Worm (Caenorhabditis elegans) whole organism, young adult: Measurements from ENCODE around the gene nstp-2.

Experiments used
- B0261.1 ChIP-seq: sonication (generic microtip); optimal IDR thresholded peaks from 2 replicates; lab custom pipeline; 2016; ENCODE audit warnings: mild to moderate bottlenecking, missing genetic modification characterization, moderate library complexity, missing compliant biosample characterization
- Y67H2A.10 ChIP-seq: fragments of 200-800 bp; sonication (Bioruptor generic); conservative IDR thresholded peaks from 2 replicates; pipeline ENCODE4 v1.3.6; 2022; ENCODE audit warnings: missing genetic modification reagents, missing genetic modification characterization, missing compliant biosample characterization
- akir-1 ChIP-seq: fragments of 200-800 bp; sonication (Bioruptor generic); optimal IDR thresholded peaks from 2 replicates; lab custom pipeline; 2018; ENCODE audit warnings: mild to moderate bottlenecking, missing genetic modification characterization, moderate library complexity, missing compliant biosample characterization
- ama-1 ChIP-seq, 3 experiments: fragments of 150-350 bp in 1 of 3; sonication (generic microtip) in 2 of 3; optimal IDR thresholded peaks; 2 replicates each; lab custom pipeline; 2014 to 2018; ENCODE audit warnings: missing biosample characterization in 2 of 3, missing genetic modification characterization in 2 of 3, missing genetic modification reagents in 2 of 3
- atf-7 ChIP-seq: sonication (generic microtip); optimal IDR thresholded peaks from 2 replicates; lab custom pipeline; 2017; ENCODE audit warnings: mild to moderate bottlenecking, missing genetic modification characterization, missing compliant biosample characterization
- efl-1 ChIP-seq: fragments of 150-350 bp; optimal IDR thresholded peaks from 2 replicates; lab custom pipeline; 2014; ENCODE audit warnings: missing biosample characterization, missing genetic modification reagents, missing genetic modification characterization
- lsl-1 ChIP-seq: fragments of 200-800 bp; sonication (Bioruptor generic); optimal IDR thresholded peaks from 2 replicates; lab custom pipeline; 2018; ENCODE audit warnings: mild to moderate bottlenecking, missing genetic modification characterization, moderate library complexity, missing compliant biosample characterization
- madf-3 ChIP-seq: fragments of 200-800 bp; sonication (Bioruptor generic); IDR thresholded peaks from 2 replicates; pipeline ENCODE4 v1.3.6; 2022; ENCODE audit warnings: missing genetic modification reagents, missing genetic modification characterization, missing compliant biosample characterization
- tbp1 ChIP-seq: fragments of 200-800 bp; sonication (Bioruptor generic); optimal IDR thresholded peaks from 2 replicates; lab custom pipeline; 2018; ENCODE audit warnings: mild to moderate bottlenecking, missing genetic modification characterization, missing compliant biosample characterization
- xnd-1 ChIP-seq: sonication (generic microtip); optimal IDR thresholded peaks from 2 replicates; lab custom pipeline; 2016; ENCODE audit warnings: missing genotype, missing genetic modification reagents, missing genetic modification characterization, missing compliant biosample characterization

DNA sequence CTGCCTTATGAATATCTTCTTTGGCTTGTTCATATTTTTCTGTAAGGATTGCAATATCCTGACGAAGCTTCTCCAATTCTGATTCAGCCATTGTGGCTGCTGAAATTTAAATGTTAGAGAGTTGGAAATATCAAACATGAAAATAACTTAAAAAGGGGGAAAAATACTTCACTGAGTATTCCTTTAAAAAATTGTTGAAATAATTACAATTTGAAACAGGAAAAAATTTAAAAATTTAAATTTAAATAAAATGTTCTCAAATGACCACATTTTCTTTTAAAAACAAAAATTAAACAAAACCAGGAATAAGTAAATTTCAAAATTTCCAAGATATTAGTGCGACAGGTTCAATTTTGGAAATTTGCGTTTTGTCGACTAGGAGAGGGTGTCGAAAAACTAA is 33.8 kb downstream of the nstp-2 start, which contains the start of gene bicd-1:
- TF ChIP-seq lsl-1 (GFP tag; lab: Kevin White, UChicago) (no peak), B0261.1 (no peak), Y67H2A.10 (no peak), madf-3 (GFP tag; lab: Robert Waterston, UW) (no peak), ama-1 (optimal IDR thresholded peaks at IDR 0.05; lab: Kevin White, UChicago) (no peak), ama-1 (GFP tag; optimal IDR thresholded peaks at IDR 0.05; lab: Kevin White, UChicago) (no peak), efl-1 (GFP tag; lab: Kevin White, UChicago) (no peak), xnd-1 (tag; lab: Kevin White, UChicago) (no peak), atf-7 (tag; lab: Kevin White, UChicago) (no peak), akir-1 (GFP tag; lab: Kevin White, UChicago) (no peak), tbp1 (GFP tag; lab: Kevin White, UChicago) (no peak)
